Worm (Caenorhabditis elegans) whole organism, L4 larva: Measurements from ENCODE around the gene T04C12.1.

Experiments
- D1046.2 ChIP-seq: fragments of 200-800 bp; sonication (Bioruptor generic); IDR thresholded peaks from 2 replicates; pipeline ENCODE4 v1.3.6; 2022; ENCODE audit warnings: missing genetic modification characterization, missing compliant biosample characterization
- F10B5.3 ChIP-seq: sonication (generic microtip); optimal IDR thresholded peaks from 2 replicates; lab custom pipeline; 2016; ENCODE audit warnings: mild to moderate bottlenecking, missing genetic modification characterization, missing compliant biosample characterization
- F37D6.2 ChIP-seq: sonication (generic microtip); optimal IDR thresholded peaks from 2 replicates; lab custom pipeline; 2016; ENCODE audit warnings: mild to moderate bottlenecking, missing genetic modification characterization, missing compliant biosample characterization
- F44E2.7 ChIP-seq: fragments of 200-800 bp; sonication (Bioruptor generic); IDR thresholded peaks from 2 replicates; pipeline ENCODE4 v2.1.2; 2022; ENCODE audit warnings: missing genetic modification characterization, missing compliant biosample characterization
- T20F7.1 ChIP-seq: fragments of 200-800 bp; sonication (Bioruptor generic); optimal IDR thresholded peaks from 2 replicates; lab custom pipeline; 2018; ENCODE audit warnings: mild to moderate bottlenecking, missing genetic modification characterization, missing compliant biosample characterization
- Y48G9A.11 ChIP-seq: fragments of 200-800 bp; sonication (Bioruptor generic); IDR thresholded peaks from 2 replicates; pipeline ENCODE4 v1.3.6; 2022; ENCODE audit warnings: missing genetic modification reagents, missing genetic modification characterization, missing compliant biosample characterization
- Y5F2A.4 ChIP-seq: fragments of 200-800 bp; sonication (Bioruptor generic); optimal IDR thresholded peaks from 2 replicates; lab custom pipeline; 2018; ENCODE audit warnings: mild to moderate bottlenecking, missing genetic modification characterization, missing compliant biosample characterization
- Y75B8A.6 ChIP-seq: fragments of 200-800 bp; sonication (Bioruptor generic); IDR thresholded peaks from 2 replicates; pipeline ENCODE4 v1.3.6; 2022; ENCODE audit warnings: missing genetic modification reagents, missing genetic modification characterization, missing compliant biosample characterization
- aly-2 ChIP-seq: sonication (generic microtip); optimal IDR thresholded peaks from 2 replicates; lab custom pipeline; 2018; ENCODE audit warnings: missing biosample characterization, missing genetic modification characterization
- ama-1 ChIP-seq: fragments of 150-350 bp; optimal IDR thresholded peaks from 2 replicates; lab custom pipeline; 2014; ENCODE audit warnings: inconsistent platforms, mixed read lengths
- arid-1 ChIP-seq: fragments of 200-800 bp; sonication (Bioruptor generic); conservative IDR thresholded peaks from 2 replicates; pipeline ENCODE4 v1.3.6; 2022; ENCODE audit warnings: missing genetic modification reagents, missing genetic modification characterization, missing compliant biosample characterization
- attf-4 ChIP-seq: sonication (generic microtip); optimal IDR thresholded peaks from 3 replicates; lab custom pipeline; 2017; ENCODE audit warnings: missing biosample characterization, missing genetic modification characterization
- ceh-20 ChIP-seq: fragments of 200-800 bp; sonication (Bioruptor generic); IDR thresholded peaks from 2 replicates; pipeline ENCODE4 v1.3.6; 2022; ENCODE audit warnings: missing genetic modification reagents, missing genetic modification characterization, missing compliant biosample characterization
- ceh-62 ChIP-seq: sonication (generic microtip); optimal IDR thresholded peaks from 2 replicates; lab custom pipeline; 2017; ENCODE audit warnings: missing biosample characterization, missing genetic modification characterization
- cey-2 ChIP-seq: sonication (generic microtip); optimal IDR thresholded peaks from 3 replicates; lab custom pipeline; 2017; ENCODE audit warnings: missing genetic modification characterization, mild to moderate bottlenecking, missing compliant biosample characterization, antibody characterized with exemption, borderline replicate concordance; ENCODE audit not compliant: insufficient read depth
- ctbp-1 ChIP-seq: fragments of 200-800 bp; sonication (Bioruptor generic); IDR thresholded peaks from 2 replicates; pipeline ENCODE4 v1.3.6; 2022; ENCODE audit warnings: missing genetic modification reagents, missing genetic modification characterization, missing compliant biosample characterization
- daf-16 ChIP-seq, 3 experiments: sonication (generic microtip); optimal IDR thresholded peaks; 2 replicates each; lab custom pipeline; 2016 to 2017; ENCODE audit warnings: missing genetic modification characterization in 3 of 3, missing genetic modification reagents in 3 of 3, mild to moderate bottlenecking in 2 of 3, missing compliant biosample characterization in 2 of 3, missing biosample characterization in 1 of 3, moderate library complexity in 1 of 3
- daf-19 ChIP-seq: fragments of 200-800 bp; sonication (Bioruptor generic); conservative IDR thresholded peaks from 2 replicates; pipeline ENCODE4 v1.3.6; 2022; ENCODE audit warnings: missing genetic modification characterization, missing compliant biosample characterization
- daf-8 ChIP-seq: fragments of 200-800 bp; sonication (Bioruptor generic); IDR thresholded peaks from 2 replicates; pipeline ENCODE4 v1.3.6; 2022; ENCODE audit warnings: missing genetic modification characterization, missing compliant biosample characterization
- dmd-6 ChIP-seq: fragments of 200-800 bp; sonication (Bioruptor generic); IDR thresholded peaks from 2 replicates; pipeline ENCODE4 v1.3.6; 2022; ENCODE audit warnings: missing genetic modification reagents, missing genetic modification characterization, missing compliant biosample characterization
- dpl-1 ChIP-seq: fragments of 150-350 bp; optimal IDR thresholded peaks from 2 replicates; lab custom pipeline; 2014; ENCODE audit warnings: missing biosample characterization, missing genetic modification reagents, missing genetic modification characterization
- egl-27 ChIP-seq: sonication (generic microtip); optimal IDR thresholded peaks from 3 replicates; lab custom pipeline; 2017; ENCODE audit warnings: missing biosample characterization, missing genetic modification reagents, missing genetic modification characterization
- fos-1 ChIP-seq: fragments of 150-350 bp; optimal IDR thresholded peaks from 2 replicates; lab custom pipeline; 2014; ENCODE audit warnings: missing biosample characterization, missing genetic modification characterization
- gei-8 ChIP-seq: fragments of 200-800 bp; sonication (Bioruptor generic); optimal IDR thresholded peaks from 2 replicates; lab custom pipeline; 2018; ENCODE audit warnings: mild to moderate bottlenecking, missing genetic modification characterization, missing compliant biosample characterization
- hlh-11 ChIP-seq: fragments of 200-800 bp; sonication (Bioruptor generic); optimal IDR thresholded peaks from 2 replicates; lab custom pipeline; 2018; ENCODE audit warnings: mild to moderate bottlenecking, missing genetic modification characterization, missing compliant biosample characterization
- hmg-1.1 ChIP-seq: fragments of 200-800 bp; sonication (Bioruptor generic); IDR thresholded peaks from 2 replicates; pipeline ENCODE4 v1.3.6; 2022; ENCODE audit warnings: missing genetic modification reagents, missing genetic modification characterization, missing compliant biosample characterization
- lim-7 ChIP-seq: fragments of 200-800 bp; sonication (Bioruptor generic); IDR thresholded peaks from 2 replicates; pipeline ENCODE4 v1.3.6; 2022; ENCODE audit warnings: missing genetic modification characterization, missing compliant biosample characterization
- lin-1 ChIP-seq: fragments of 200-800 bp; sonication (Bioruptor generic); IDR thresholded peaks from 2 replicates; pipeline ENCODE4 v1.3.6; 2022; ENCODE audit warnings: missing genetic modification reagents, missing genetic modification characterization, missing compliant biosample characterization
- lin-13 ChIP-seq: fragments of 150-350 bp; optimal IDR thresholded peaks from 2 replicates; lab custom pipeline; 2014; ENCODE audit warnings: missing biosample characterization, missing genetic modification reagents, missing genetic modification characterization
- lin-39 ChIP-seq: fragments of 150-350 bp; optimal IDR thresholded peaks from 2 replicates; lab custom pipeline; 2014; ENCODE audit warnings: missing biosample characterization, missing genetic modification reagents, missing genetic modification characterization
- lir-3 ChIP-seq: sonication (generic microtip); optimal IDR thresholded peaks from 2 replicates; lab custom pipeline; 2016; ENCODE audit warnings: mild to moderate bottlenecking, missing genetic modification characterization, missing compliant biosample characterization
- madf-5 ChIP-seq, 2 experiments: fragments of 200-800 bp; sonication (Bioruptor generic); IDR thresholded peaks; 2 replicates each; pipeline ENCODE4 v1.3.6; 2022; ENCODE audit warnings: missing compliant biosample characterization in 2 of 2, missing genetic modification characterization in 2 of 2
- madf-9 ChIP-seq: fragments of 200-800 bp; sonication (Bioruptor generic); conservative IDR thresholded peaks from 2 replicates; pipeline ENCODE4 v1.3.6; 2022; ENCODE audit warnings: missing genetic modification reagents, missing genetic modification characterization, missing compliant biosample characterization
- mes-2 ChIP-seq: sonication (generic microtip); optimal IDR thresholded peaks from 2 replicates; lab custom pipeline; 2016; ENCODE audit warnings: missing genotype, mild to moderate bottlenecking, missing genetic modification characterization, missing compliant biosample characterization; ENCODE audit not compliant: poor library complexity, severe bottlenecking
- mxl-3 ChIP-seq: fragments of 200-800 bp; sonication (Bioruptor generic); optimal IDR thresholded peaks from 2 replicates; lab custom pipeline; 2018; ENCODE audit warnings: mild to moderate bottlenecking, missing genetic modification characterization, missing compliant biosample characterization
- nhr-25 ChIP-seq: sonication (generic microtip); optimal IDR thresholded peaks from 2 replicates; lab custom pipeline; 2017; ENCODE audit warnings: missing genetic modification characterization, mild to moderate bottlenecking, missing compliant biosample characterization, antibody characterized with exemption, moderate library complexity, borderline replicate concordance; ENCODE audit not compliant: insufficient read depth
- nhr-42 ChIP-seq: fragments of 200-800 bp; sonication (Bioruptor generic); IDR thresholded peaks from 2 replicates; pipeline ENCODE4 v1.3.6; 2022; ENCODE audit warnings: missing genetic modification characterization, missing compliant biosample characterization
- nhr-48 ChIP-seq: sonication (generic microtip); optimal IDR thresholded peaks from 2 replicates; lab custom pipeline; 2016; ENCODE audit warnings: mild to moderate bottlenecking, missing genetic modification characterization, missing compliant biosample characterization
- nhr-6 ChIP-seq: fragments of 150-350 bp; optimal IDR thresholded peaks from 2 replicates; lab custom pipeline; 2014; ENCODE audit warnings: missing biosample characterization, missing genetic modification characterization
- nhr-76 ChIP-seq: fragments of 150-350 bp; optimal IDR thresholded peaks from 2 replicates; lab custom pipeline; 2014; ENCODE audit warnings: missing biosample characterization, missing genetic modification characterization
- saeg-2 ChIP-seq: fragments of 200-800 bp; sonication (Bioruptor generic); IDR thresholded peaks from 2 replicates; pipeline ENCODE4 v1.3.6; 2022; ENCODE audit warnings: missing genetic modification reagents, missing genetic modification characterization, missing compliant biosample characterization
- skn-1 ChIP-seq: fragments of 150-350 bp; optimal IDR thresholded peaks from 2 replicates; lab custom pipeline; 2014; ENCODE audit warnings: missing biosample characterization, missing genetic modification characterization
- tag-97 ChIP-seq: fragments of 200-800 bp; sonication (Bioruptor generic); IDR thresholded peaks from 2 replicates; pipeline ENCODE4 v1.3.6; 2022; ENCODE audit warnings: missing genetic modification characterization, missing compliant biosample characterization
- unc-130 ChIP-seq: sonication (generic microtip); optimal IDR thresholded peaks from 2 replicates; lab custom pipeline; 2016; ENCODE audit warnings: missing genetic modification reagents, missing genetic modification characterization, missing compliant biosample characterization
- zag-1 ChIP-seq: fragments of 150-350 bp; optimal IDR thresholded peaks from 2 replicates; lab custom pipeline; 2014; ENCODE audit warnings: missing biosample characterization, missing genetic modification characterization
- zfp-3 ChIP-seq: fragments of 200-800 bp; sonication (Bioruptor generic); conservative IDR thresholded peaks from 2 replicates; pipeline ENCODE4 v1.3.6; 2022; ENCODE audit warnings: missing genetic modification reagents, missing genetic modification characterization, missing compliant biosample characterization
- zip-11 ChIP-seq: fragments of 200-800 bp; sonication (Bioruptor generic); IDR thresholded peaks from 2 replicates; pipeline ENCODE4 v1.3.6; 2022; ENCODE audit warnings: missing genetic modification characterization, missing compliant biosample characterization
- zip-2 ChIP-seq: fragments of 150-350 bp; optimal IDR thresholded peaks from 2 replicates; lab custom pipeline; 2014; ENCODE audit warnings: missing biosample characterization, missing genetic modification characterization
- ztf-11 ChIP-seq: fragments of 150-350 bp; optimal IDR thresholded peaks from 2 replicates; lab custom pipeline; 2014; ENCODE audit warnings: missing biosample characterization, missing genetic modification characterization

The T04C12.1 gene

DNA sequence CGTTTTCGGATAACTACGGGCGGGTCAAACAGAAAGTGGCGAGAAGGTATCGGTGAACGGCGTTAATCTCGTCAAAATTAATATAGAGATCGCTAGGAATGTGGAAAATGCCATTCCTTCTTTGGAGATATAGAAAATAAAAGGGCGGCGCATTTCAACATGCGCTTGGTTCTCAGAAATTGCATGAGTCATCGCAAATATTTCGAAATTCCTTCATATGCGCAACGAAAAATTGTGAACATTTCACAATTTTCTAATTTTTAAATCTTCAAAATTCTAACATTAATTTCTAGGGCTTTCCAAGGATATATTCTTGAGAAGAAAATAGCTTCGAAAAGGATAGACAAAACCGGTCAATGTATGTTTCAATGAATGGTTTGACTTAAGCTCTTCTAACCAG lies 19.8 kb upstream of the T04C12.1 start:
- TF ChIP-seq F37D6.2 (tag; lab: Kevin White, UChicago) (no peak), fos-1 (tag; lab: Kevin White, UChicago) (no peak), mes-2 (tag; lab: Kevin White, UChicago) (no peak)

DNA sequence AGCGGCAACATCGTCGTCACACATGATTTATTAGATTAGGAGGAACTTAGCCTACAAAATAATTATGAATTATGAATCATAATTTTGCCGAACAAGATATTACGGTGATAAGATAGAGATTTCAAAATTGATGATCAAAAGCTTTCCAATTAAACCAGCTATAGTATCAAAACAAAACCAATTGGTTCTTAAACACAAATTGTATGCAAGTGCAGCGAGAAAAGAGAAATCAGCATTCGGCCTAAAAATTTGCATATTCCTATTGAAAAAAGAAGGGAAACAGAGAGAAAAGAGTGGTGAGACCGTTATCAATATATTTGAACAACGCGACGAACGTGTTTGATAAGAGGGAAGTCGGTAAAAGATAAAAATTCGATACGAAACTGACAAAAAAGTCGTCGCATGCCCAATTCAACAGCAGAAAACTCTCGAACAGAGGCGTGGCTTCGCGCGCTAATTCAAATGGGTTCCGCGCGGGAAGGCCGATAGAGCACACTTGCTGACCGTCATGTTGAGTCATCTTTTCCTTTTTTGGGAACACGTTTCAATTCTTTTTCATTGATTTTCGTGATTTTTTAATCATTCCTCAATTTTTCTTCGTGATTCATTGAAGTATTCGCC lies 19.1 kb upstream of the T04C12.1 start, which contains the start of gene act-2:
Gene act-2 (minus strand): TSS at position 51 of the 621 bp plus-strand sequence.
- TF ChIP-seq saeg-2 (GFP tag; lab: Robert Waterston, UW) = no peak
- TF ChIP-seq D1046.2 = no peak
- TF ChIP-seq ztf-11 (tag; lab: Kevin White, UChicago) = no peak
- no peak for TF ChIP-seq ceh-20 (GFP tag; lab: Robert Waterston, UW)
- no peak for TF ChIP-seq skn-1 (tag; lab: Kevin White, UChicago)
- peak; percentile 57 for TF ChIP-seq dmd-6
- peak; percentile 47 for TF ChIP-seq T20F7.1 (GFP tag; lab: Kevin White, UChicago)
- peak; percentile 61 for TF ChIP-seq nhr-6 (tag; lab: Kevin White, UChicago)
- TF ChIP-seq nhr-48 = no peak
- TF ChIP-seq Y5F2A.4 (GFP tag; lab: Kevin White, UChicago) = no peak
- TF ChIP-seq zip-2 (tag; lab: Kevin White, UChicago) = no peak
- TF ChIP-seq nhr-76 (tag; lab: Kevin White, UChicago) = no peak
- TF ChIP-seq ctbp-1 = 0 out of 2 replicates have a peak, but pooled peaks have one; percentile 26
- no peak for TF ChIP-seq aly-2 (tag; lab: Kevin White, UChicago)
- TF ChIP-seq daf-8 = no peak
- no peak for TF ChIP-seq attf-4 (tag; lab: Kevin White, UChicago)
- no peak for TF ChIP-seq cey-2 (tag; lab: Kevin White, UChicago)
- TF ChIP-seq tag-97 (GFP tag; lab: Robert Waterston, UW) = no peak
- TF ChIP-seq dpl-1 (GFP tag; lab: Kevin White, UChicago) = peak; percentile 93
- peak; percentile 57; the same call in 1 of the 2 replicates for TF ChIP-seq hmg-1.1 (GFP tag; lab: Robert Waterston, UW)
- no peak for TF ChIP-seq daf-19 (GFP tag; lab: Robert Waterston, UW)
- peak; percentile 84 for TF ChIP-seq mxl-3
- TF ChIP-seq lin-1 (GFP tag; lab: Robert Waterston, UW) = no peak
- TF ChIP-seq Y48G9A.11 (GFP tag; lab: Robert Waterston, UW) = 0 out of 2 replicates have a peak, but pooled peaks have one; percentile 42
- no peak for TF ChIP-seq zag-1
- no peak for TF ChIP-seq zfp-3 (GFP tag; lab: Robert Waterston, UW)
- no peak for TF ChIP-seq lir-3 (tag; lab: Kevin White, UChicago)
- TF ChIP-seq F44E2.7 (GFP tag; lab: Robert Waterston, UW) = no peak
- TF ChIP-seq gei-8 (GFP tag; lab: Kevin White, UChicago) = no peak
- TF ChIP-seq unc-130 (GFP tag; lab: Kevin White, UChicago) = peak; percentile 21
- TF ChIP-seq nhr-42 (GFP tag; lab: Robert Waterston, UW) = no peak
- TF ChIP-seq zip-11 (GFP tag; lab: Robert Waterston, UW) = no peak
- TF ChIP-seq lin-13 = peak; percentile 28
- TF ChIP-seq lin-39 (tag; lab: Kevin White, UChicago) = no peak
- TF ChIP-seq lim-7 (GFP tag; lab: Robert Waterston, UW) = no peak
- TF ChIP-seq F10B5.3 = no peak
- no peak for TF ChIP-seq arid-1 (GFP tag; lab: Robert Waterston, UW)
- no peak for TF ChIP-seq egl-27 (tag; lab: Kevin White, UChicago)
- TF ChIP-seq ama-1 (lab: Kevin White, UChicago) = no peak
- peak; percentile 86 for TF ChIP-seq hlh-11
- TF ChIP-seq madf-9 = peak; percentile 59; the same call in 1 of the 2 replicates
- TF ChIP-seq daf-16 (GFP tag; optimal IDR thresholded peaks at IDR 0.05; lab: Kevin White, UChicago) = no peak
- TF ChIP-seq daf-16 (tag; optimal IDR thresholded peaks at IDR 0.05; lab: Kevin White, UChicago) = no peak
- TF ChIP-seq nhr-25 (tag; lab: Kevin White, UChicago) = peak; percentile 89
- no peak for TF ChIP-seq Y75B8A.6 (GFP tag; lab: Robert Waterston, UW)
- TF ChIP-seq ceh-62 = no peak
- TF ChIP-seq madf-5 (GFP tag; IDR thresholded peaks at IDR 0.05; lab: Robert Waterston, UW) = no peak
